Worm (Caenorhabditis elegans): ENCODE results near the gene F18C5.5.

DNA sequence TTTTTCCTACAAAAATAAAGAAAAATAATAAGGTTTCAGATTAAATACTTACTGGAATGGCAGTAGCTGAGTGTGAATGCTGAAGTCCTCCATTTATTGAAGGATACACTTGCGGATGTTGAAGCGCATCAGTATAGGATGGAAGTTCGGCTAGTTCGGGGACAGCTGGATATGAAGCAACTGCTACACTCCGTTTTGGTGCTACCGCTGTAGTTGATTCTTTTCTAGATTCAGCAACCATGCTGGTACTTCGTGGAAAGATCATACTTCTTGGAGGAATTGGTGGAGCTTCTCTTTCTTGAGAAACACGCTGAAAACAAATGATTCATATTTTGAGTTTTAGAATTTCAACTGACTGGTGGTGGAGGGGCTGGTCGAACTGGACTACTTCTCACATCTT is 42.1 kb upstream of the F18C5.5 start:
- no peak for TF ChIP-seq ceh-82 (tag; optimal IDR thresholded peaks at IDR 0.05)
- no peak for TF ChIP-seq elt-3 (tag; optimal IDR thresholded peaks at IDR 0.05)
- no peak for TF ChIP-seq sem-4 (tag; optimal IDR thresholded peaks at IDR 0.05)
- TF ChIP-seq blmp-1 (tag; optimal IDR thresholded peaks at IDR 0.05; ENCODE audit: insufficient read depth), result no peak
- TF ChIP-seq ama-1 (optimal IDR thresholded peaks at IDR 0.05), result no peak
- TF ChIP-seq lin-11 (tag; optimal IDR thresholded peaks at IDR 0.05), result no peak
- no peak for TF ChIP-seq unc-55 (GFP tag; optimal IDR thresholded peaks at IDR 0.05)
- TF ChIP-seq egl-27 (tag; optimal IDR thresholded peaks at IDR 0.05), result no peak
- TF ChIP-seq snpc-4 (tag; optimal IDR thresholded peaks at IDR 0.05), result no peak
- TF ChIP-seq nhr-25 (tag; optimal IDR thresholded peaks at IDR 0.05), result no peak
- TF ChIP-seq mab-5 (tag; optimal IDR thresholded peaks at IDR 0.05), result no peak
- TF ChIP-seq ztf-1 (GFP tag; conservative IDR thresholded peaks at IDR 0.05), result no peak
- no peak for TF ChIP-seq dmd-4 (tag; optimal IDR thresholded peaks at IDR 0.05)
- no peak for TF ChIP-seq ZK546.5 (tag; optimal IDR thresholded peaks at IDR 0.05)
